Fruit fly (Drosophila melanogaster): ENCODE data around the gene CG5895.

CG5895 gene

DNA sequence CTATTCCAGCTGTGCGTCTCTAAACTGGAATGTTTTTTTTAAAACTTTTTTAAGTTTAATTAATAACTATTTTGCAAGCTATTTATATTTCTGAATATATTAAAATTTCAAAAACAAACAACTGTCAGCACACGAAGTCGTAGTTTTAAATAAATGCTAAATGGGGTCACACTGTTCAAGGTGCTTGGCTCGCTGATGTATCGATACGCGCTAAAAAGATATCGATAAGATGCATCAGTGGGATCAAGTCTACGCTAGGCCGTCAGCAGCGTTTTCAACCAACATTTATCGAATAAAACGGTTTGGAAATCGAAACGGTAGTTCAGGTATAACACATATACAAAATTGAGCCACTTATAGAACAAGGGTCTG, 15.6 kb downstream of the CG5895 start, which contains the start of gene Diap1:
Diap1 (minus strand) TSS at position 148 of the 372 bp plus-strand sequence.
- TF ChIP-seq achi (GFP tag; optimal IDR thresholded peaks at IDR 0.05) (peak; percentile 5), salr (GFP tag; optimal IDR thresholded peaks at IDR 0.05) (no peak)

DNA sequence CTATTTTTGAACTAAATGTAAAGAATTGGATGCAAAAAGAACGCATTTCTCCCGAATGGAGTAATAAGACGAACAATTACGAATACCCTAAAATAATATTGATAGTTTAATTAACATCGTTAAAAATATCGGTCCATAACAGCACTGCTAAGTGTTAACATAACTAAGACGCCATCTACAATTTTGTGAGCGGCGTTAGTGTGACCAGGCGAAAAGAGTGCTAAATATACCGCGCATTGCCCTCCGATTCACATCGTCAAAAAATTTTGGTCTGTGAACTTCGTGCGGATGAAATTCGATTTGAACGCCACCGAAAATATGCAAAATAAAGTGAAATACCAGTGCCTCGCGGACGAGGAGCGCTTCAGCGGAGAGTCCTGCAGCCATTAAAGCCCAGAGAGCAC, 16.4 kb downstream of the CG5895 start, which contains the start of gene Mbs:
Mbs (plus strand) TSS at position 241 of the 404 bp plus-strand sequence.
- TF ChIP-seq cyc (GFP tag; optimal IDR thresholded peaks at IDR 0.05) (peak; percentile 9), CG3032 (tag; optimal IDR thresholded peaks at IDR 0.05) (no peak), Hr38 (GFP tag; optimal IDR thresholded peaks at IDR 0.05) (no peak), CG7368 (GFP tag; optimal IDR thresholded peaks at IDR 0.05) (no peak), Sox102F (GFP tag; optimal IDR thresholded peaks at IDR 0.05) (no peak), topi (GFP tag; optimal IDR thresholded peaks at IDR 0.05) (no peak), CG34406 (GFP tag; optimal IDR thresholded peaks at IDR 0.05) (no peak), esn (GFP tag; optimal IDR thresholded peaks at IDR 0.05) (no peak), Ets21C (GFP tag; optimal IDR thresholded peaks at IDR 0.05) (no peak), CG3919 (GFP tag; optimal IDR thresholded peaks at IDR 0.05) (no peak), Met (GFP tag; optimal IDR thresholded peaks at IDR 0.05) (peak; percentile 30), CG8632 (GFP tag; optimal IDR thresholded peaks at IDR 0.05) (no peak), CG6854 (GFP tag; optimal IDR thresholded peaks at IDR 0.05) (no peak), CG11762 (GFP tag; optimal IDR thresholded peaks at IDR 0.05; ENCODE audit: insufficient read depth) (no peak), fkh (GFP tag; optimal IDR thresholded peaks at IDR 0.05) (no peak), Sox15 (GFP tag; optimal IDR thresholded peaks at IDR 0.05) (no peak), Eip78C (GFP tag) (peak; percentile 66), CG6276 (GFP tag; optimal IDR thresholded peaks at IDR 0.05) (no peak), CG6792 (GFP tag; optimal IDR thresholded peaks at IDR 0.05) (no peak), CG10669 (GFP tag; optimal IDR thresholded peaks at IDR 0.05) (no peak), svp (GFP tag) (peak; percentile 68), CG4318 (GFP tag; optimal IDR thresholded peaks at IDR 0.05) (no peak), CG11294 (GFP tag; IDR thresholded peaks at IDR 0.05) (no peak), CG31627 (GFP tag; optimal IDR thresholded peaks at IDR 0.05) (peak; percentile 4), eg (GFP tag; IDR thresholded peaks at IDR 0.05) (peak; percentile 41; the same call in 1 of the 3 replicates), Hr39 (GFP tag; optimal IDR thresholded peaks at IDR 0.05) (peak; percentile 11), CG8319 (GFP tag; optimal IDR thresholded peaks at IDR 0.05) (no peak), CG8119 (GFP tag; IDR thresholded peaks at IDR 0.05) (peak; percentile 14; the same call in 1 of the 3 replicates), lz (GFP tag; optimal IDR thresholded peaks at IDR 0.05) (peak; percentile 1)

DNA sequence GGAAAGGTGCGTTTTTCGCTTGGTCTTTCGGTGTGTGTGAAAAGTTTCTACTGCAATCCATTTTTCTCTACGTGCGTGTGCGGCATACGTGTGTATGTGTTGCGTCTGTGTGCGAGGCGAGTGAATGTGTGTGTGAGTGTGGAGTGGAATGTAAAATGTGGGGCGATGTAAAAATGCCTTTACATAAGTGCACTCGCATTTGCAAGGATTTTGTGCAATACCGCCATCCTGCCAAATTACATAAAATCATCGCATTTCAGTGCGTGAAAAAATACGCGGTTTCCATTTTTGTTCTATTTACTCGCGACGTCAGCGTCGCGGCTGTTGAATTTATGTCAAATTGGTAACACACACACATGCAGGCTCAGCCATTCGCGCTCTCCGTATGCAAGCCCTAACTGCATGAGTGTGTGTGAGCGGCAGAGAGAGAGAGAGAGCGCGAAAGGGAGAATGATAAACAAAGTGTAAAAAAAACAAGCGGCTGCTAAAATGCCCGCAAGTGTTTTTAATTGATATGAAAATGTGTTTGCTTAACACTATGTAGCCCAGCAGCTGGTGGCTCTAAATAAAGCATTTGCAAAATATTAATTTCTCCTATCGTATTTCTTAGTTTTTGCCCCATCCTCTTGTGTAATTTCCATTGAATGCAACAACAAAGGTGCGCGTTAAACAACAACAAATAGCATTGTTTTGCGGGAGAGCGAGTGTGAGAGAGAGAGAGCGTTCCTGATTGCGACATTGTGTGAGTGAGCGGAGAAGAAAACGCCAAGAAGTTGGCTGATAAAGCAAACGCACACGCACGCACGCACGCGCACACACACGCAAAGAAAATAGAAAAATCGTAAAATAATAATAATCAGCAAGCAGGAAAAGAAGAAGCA, 17.1 kb downstream of the CG5895 start:
- TF ChIP-seq CG3919 (GFP tag; optimal IDR thresholded peaks at IDR 0.05) = no peak
- peak in 1 of 2 experiments; percentile 56 for TF ChIP-seq salr (GFP tag; optimal IDR thresholded peaks at IDR 0.05)
- TF ChIP-seq Smox (GFP tag; optimal IDR thresholded peaks at IDR 0.05) = no peak
- no peak for TF ChIP-seq Eip75B (GFP tag; optimal IDR thresholded peaks at IDR 0.05)
- TF ChIP-seq CG4318 (GFP tag; optimal IDR thresholded peaks at IDR 0.05) = no peak
- no peak for TF ChIP-seq Hr4 (GFP tag; optimal IDR thresholded peaks at IDR 0.05)
- TF ChIP-seq CG16779 (tag; optimal IDR thresholded peaks at IDR 0.05) = no peak
- TF ChIP-seq CG1621 (tag; optimal IDR thresholded peaks at IDR 0.05) = no peak
- no peak for TF ChIP-seq CG11902 (GFP tag; optimal IDR thresholded peaks at IDR 0.05)
- TF ChIP-seq Sox14 (GFP tag; optimal IDR thresholded peaks at IDR 0.05) = peak; percentile 48
- TF ChIP-seq Eip93F (GFP tag; optimal IDR thresholded peaks at IDR 0.05) = no peak
- TF ChIP-seq CG9139 (GFP tag; optimal IDR thresholded peaks at IDR 0.05) = peak; percentile 9
- peak; percentile 2 for TF ChIP-seq CG6276 (GFP tag; optimal IDR thresholded peaks at IDR 0.05)
- no peak for TF ChIP-seq dac (GFP tag; optimal IDR thresholded peaks at IDR 0.05)
- TF ChIP-seq Lpt (GFP tag; optimal IDR thresholded peaks at IDR 0.05) = no peak
- no peak for TF ChIP-seq topi (GFP tag; optimal IDR thresholded peaks at IDR 0.05)
- peak; percentile 31 for TF ChIP-seq spab (GFP tag; optimal IDR thresholded peaks at IDR 0.05)
- TF ChIP-seq esn (GFP tag; optimal IDR thresholded peaks at IDR 0.05) = no peak
- peak; percentile 23 to 53 for TF ChIP-seq ss (GFP tag; optimal IDR thresholded peaks at IDR 0.05)
- TF ChIP-seq CG31627 (GFP tag; optimal IDR thresholded peaks at IDR 0.05) = no peak
- peak; percentile 18 for TF ChIP-seq CG6808 (GFP tag; optimal IDR thresholded peaks at IDR 0.05)
- TF ChIP-seq svp (GFP tag) = no peak
- no peak for TF ChIP-seq CG10669 (GFP tag; optimal IDR thresholded peaks at IDR 0.05)
- no peak for TF ChIP-seq Hr39 (GFP tag; optimal IDR thresholded peaks at IDR 0.05)
- no peak for TF ChIP-seq Ets21C (GFP tag; optimal IDR thresholded peaks at IDR 0.05)
- no peak for TF ChIP-seq acj6 (GFP tag; optimal IDR thresholded peaks at IDR 0.05)
- TF ChIP-seq vri (GFP tag; optimal IDR thresholded peaks at IDR 0.05) = peak; percentile 63
